ENCODE assay signal across 1 fruit fly cellular context in the genomic region with DNA sequence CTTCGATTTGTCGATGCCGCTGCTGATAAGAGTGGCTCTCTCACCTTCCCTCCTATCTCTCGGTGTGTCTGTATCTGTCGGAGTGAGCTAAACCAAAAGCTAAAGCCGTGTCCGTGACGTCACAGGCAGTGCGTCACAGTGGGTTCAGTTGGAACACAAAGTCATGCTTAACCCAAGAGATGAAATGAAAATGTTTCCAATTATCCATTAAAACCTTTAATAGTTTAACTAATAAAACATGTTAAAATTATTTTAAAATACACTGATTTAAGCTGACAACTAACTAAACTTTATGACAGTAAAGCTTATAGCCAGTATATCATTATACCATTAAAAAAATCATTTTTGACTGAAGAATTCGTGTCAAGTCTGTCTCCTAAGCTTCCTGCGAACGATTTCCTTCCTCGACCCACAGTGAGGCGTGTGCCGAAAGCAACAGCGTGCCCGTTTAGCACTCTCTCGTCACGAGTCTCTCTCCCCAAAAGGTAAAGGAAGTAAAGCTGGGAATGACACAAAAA.
A peak's percentile ranks its signal among the peaks of the same experiment; 100 is the strongest.
TF ChIP-seq lines count a peak whose summit lies in the region.

Gene Idua (minus strand): TSS at position 51 of the 518 bp plus-strand sequence.

TF ChIP-seq in whole organism, embryonic, 481 proteins besides CTCF, POLR2A, EP300 and RAD21 (continued from another document and continues in another):
- 0 out of 3 replicates have a peak, but pooled peaks have one; percentile 42 for TF ChIP-seq H15 (GFP tag; IDR thresholded peaks at IDR 0.05; lab: Robert Waterston, UW)
- TF ChIP-seq NC2β (GFP tag; optimal IDR thresholded peaks at IDR 0.05; lab: Kevin White, UChicago): no peak
- TF ChIP-seq Dip2 (GFP tag; IDR thresholded peaks at IDR 0.05; lab: Robert Waterston, UW): no peak
- no peak for TF ChIP-seq D19A (tag; optimal IDR thresholded peaks at IDR 0.05; lab: Kevin White, UChicago)
- TF ChIP-seq chinmo (GFP tag; IDR thresholded peaks at IDR 0.05; lab: Robert Waterston, UW; ENCODE audit: partially characterized antibody): 0 out of 4 replicates have a peak, but pooled peaks have one; percentile 48
- TF ChIP-seq pb (GFP tag; optimal IDR thresholded peaks at IDR 0.05; lab: Kevin White, UChicago): no peak
- TF ChIP-seq Lpt (GFP tag; optimal IDR thresholded peaks at IDR 0.05; lab: Kevin White, UChicago): no peak
- no peak for TF ChIP-seq Blimp-1 (GFP tag; optimal IDR thresholded peaks at IDR 0.05; lab: Kevin White, UChicago)
- no peak for TF ChIP-seq CG10959 (GFP tag; IDR thresholded peaks at IDR 0.05; lab: Robert Waterston, UW)
- peak; percentile 82 for TF ChIP-seq CG3281 (GFP tag; optimal IDR thresholded peaks at IDR 0.05; lab: Kevin White, UChicago)
- no peak for TF ChIP-seq Dp (GFP tag; optimal IDR thresholded peaks at IDR 0.05; lab: Kevin White, UChicago)
- 0 out of 3 replicates have a peak, but pooled peaks have one; percentile 32 for TF ChIP-seq jigr1 (GFP tag; IDR thresholded peaks at IDR 0.05; lab: Robert Waterston, UW)
- no peak for TF ChIP-seq ap (GFP tag; IDR thresholded peaks at IDR 0.05; lab: Robert Waterston, UW)
- no peak for TF ChIP-seq amos (GFP tag; IDR thresholded peaks at IDR 0.05; lab: Robert Waterston, UW; ENCODE audit: partially characterized antibody)
- TF ChIP-seq CG2199 (GFP tag; IDR thresholded peaks at IDR 0.05; lab: Robert Waterston, UW): no peak
- no peak for TF ChIP-seq tup (GFP tag; optimal IDR thresholded peaks at IDR 0.05; lab: Kevin White, UChicago)
- TF ChIP-seq CG2116 (GFP tag; optimal IDR thresholded peaks at IDR 0.05; lab: Kevin White, UChicago): peak; percentile 22
- peak; percentile 70; the same call in 1 of the 2 replicates for TF ChIP-seq Rfx (GFP tag; IDR thresholded peaks at IDR 0.05; lab: Robert Waterston, UW)
- TF ChIP-seq Lhr (GFP tag; optimal IDR thresholded peaks at IDR 0.05; lab: Kevin White, UChicago): no peak
- no peak for TF ChIP-seq fu2 (GFP tag; optimal IDR thresholded peaks at IDR 0.05; lab: Kevin White, UChicago)
- peak; percentile 57 for TF ChIP-seq CG9437 (GFP tag; optimal IDR thresholded peaks at IDR 0.05; lab: Kevin White, UChicago)
- no peak for TF ChIP-seq Hmx (GFP tag; optimal IDR thresholded peaks at IDR 0.05; lab: Kevin White, UChicago)
- no peak for TF ChIP-seq eve (GFP tag; optimal IDR thresholded peaks at IDR 0.05; lab: Kevin White, UChicago)
- no peak for TF ChIP-seq Vsx1 (GFP tag; optimal IDR thresholded peaks at IDR 0.05; lab: Kevin White, UChicago)
- TF ChIP-seq ATbp (GFP tag; optimal IDR thresholded peaks at IDR 0.05; lab: Kevin White, UChicago): no peak
- TF ChIP-seq CG17328 (GFP tag; IDR thresholded peaks at IDR 0.05; lab: Robert Waterston, UW): no peak
- TF ChIP-seq Lim3 (GFP tag; IDR thresholded peaks at IDR 0.05; lab: Robert Waterston, UW): no peak
- no peak for TF ChIP-seq Dad (GFP tag; optimal IDR thresholded peaks at IDR 0.05; lab: Kevin White, UChicago)
- TF ChIP-seq CG4707 (GFP tag; optimal IDR thresholded peaks at IDR 0.05; lab: Kevin White, UChicago): peak; percentile 57
- TF ChIP-seq CG9817 (tag; optimal IDR thresholded peaks at IDR 0.05; lab: Kevin White, UChicago): peak; percentile 59
- no peak for TF ChIP-seq ro (GFP tag; IDR thresholded peaks at IDR 0.05; lab: Robert Waterston, UW)
- peak in 1 of 2 experiments; percentile 8 for TF ChIP-seq crp (GFP tag; optimal IDR thresholded peaks at IDR 0.05; lab: Kevin White, UChicago)
- no peak for TF ChIP-seq Nf-YC (tag; optimal IDR thresholded peaks at IDR 0.05; lab: Kevin White, UChicago)
- TF ChIP-seq CG12769 (tag; optimal IDR thresholded peaks at IDR 0.05; lab: Kevin White, UChicago): no peak
- TF ChIP-seq GATAe (GFP tag; conservative IDR thresholded peaks at IDR 0.05; lab: Robert Waterston, UW): no peak
- TF ChIP-seq gro (GFP tag; optimal IDR thresholded peaks at IDR 0.05; lab: Kevin White, UChicago): no peak
- no peak for TF ChIP-seq p53 (GFP tag; optimal IDR thresholded peaks at IDR 0.05; lab: Kevin White, UChicago)
- 0 out of 3 replicates have a peak, but pooled peaks have one; percentile 52 for TF ChIP-seq CG6175 (GFP tag; IDR thresholded peaks at IDR 0.05; lab: Robert Waterston, UW)
- no peak for TF ChIP-seq inv (GFP tag; IDR thresholded peaks at IDR 0.05; lab: Robert Waterston, UW; ENCODE audit: partially characterized antibody)
- TF ChIP-seq sob (GFP tag; IDR thresholded peaks at IDR 0.05; lab: Robert Waterston, UW): peak; percentile 34; the same call in 1 of the 2 replicates
- peak; percentile 82 for TF ChIP-seq cwo (GFP tag; optimal IDR thresholded peaks at IDR 0.05; lab: Kevin White, UChicago)
- TF ChIP-seq CG32772 (GFP tag; IDR thresholded peaks at IDR 0.05; lab: Robert Waterston, UW): 0 out of 2 replicates have a peak, but pooled peaks have one; percentile 31
- TF ChIP-seq CG6254 (GFP tag; optimal IDR thresholded peaks at IDR 0.05; lab: Kevin White, UChicago): peak; percentile 70
- TF ChIP-seq Optix (GFP tag; IDR thresholded peaks at IDR 0.05; lab: Robert Waterston, UW): no peak
- no peak for TF ChIP-seq CG33213 (GFP tag; optimal IDR thresholded peaks at IDR 0.05; lab: Kevin White, UChicago)
- peak; percentile 53 for TF ChIP-seq CG12104 (GFP tag; optimal IDR thresholded peaks at IDR 0.05; lab: Kevin White, UChicago)
- TF ChIP-seq CG12155 (GFP tag; optimal IDR thresholded peaks at IDR 0.05; lab: Kevin White, UChicago): peak; percentile 36
- TF ChIP-seq Adf1 (GFP tag; IDR thresholded peaks at IDR 0.05; lab: Robert Waterston, UW): no peak; the same call in 1 of the 2 replicates
- no peak for TF ChIP-seq Nf-YA (GFP tag; IDR thresholded peaks at IDR 0.05; lab: Robert Waterston, UW)
- TF ChIP-seq gce (GFP tag; IDR thresholded peaks at IDR 0.05; lab: Robert Waterston, UW): no peak
- no peak for TF ChIP-seq CG13287 (GFP tag; IDR thresholded peaks at IDR 0.05; lab: Robert Waterston, UW; ENCODE audit: partially characterized antibody)
- peak; percentile 78 for TF ChIP-seq row (GFP tag; IDR thresholded peaks at IDR 0.05; lab: Robert Waterston, UW)
- TF ChIP-seq CG14014 (GFP tag; IDR thresholded peaks at IDR 0.05; lab: Robert Waterston, UW): peak; percentile 77
- TF ChIP-seq ERR (GFP tag; optimal IDR thresholded peaks at IDR 0.05; lab: Kevin White, UChicago): no peak
- no peak for TF ChIP-seq oc (tag; optimal IDR thresholded peaks at IDR 0.05; lab: Kevin White, UChicago)
- peak; percentile 73 for TF ChIP-seq CG17385 (GFP tag; optimal IDR thresholded peaks at IDR 0.05; lab: Kevin White, UChicago)
- TF ChIP-seq CG11504 (tag; optimal IDR thresholded peaks at IDR 0.05; lab: Kevin White, UChicago): no peak
- peak; percentile 61 for TF ChIP-seq Xbp1 (GFP tag; optimal IDR thresholded peaks at IDR 0.05; lab: Kevin White, UChicago)
- 0 out of 3 replicates have a peak, but pooled peaks have one; percentile 36 for TF ChIP-seq ken (GFP tag; IDR thresholded peaks at IDR 0.05; lab: Robert Waterston, UW)
- peak; percentile 49 for TF ChIP-seq lmd (GFP tag; IDR thresholded peaks at IDR 0.05; lab: Robert Waterston, UW)
- TF ChIP-seq CG17361 (GFP tag; IDR thresholded peaks at IDR 0.05; lab: Robert Waterston, UW): no peak
- peak; percentile 58 for TF ChIP-seq Ssrp (tag; optimal IDR thresholded peaks at IDR 0.05; lab: Kevin White, UChicago)
- TF ChIP-seq CG3726 (GFP tag; IDR thresholded peaks at IDR 0.05; lab: Robert Waterston, UW): no peak
- no peak for TF ChIP-seq CG16779 (GFP tag; IDR thresholded peaks at IDR 0.05; lab: Robert Waterston, UW)
- TF ChIP-seq wek (GFP tag; optimal IDR thresholded peaks at IDR 0.05; lab: Kevin White, UChicago): peak; percentile 1
- peak; percentile 15 for TF ChIP-seq CG8944 (GFP tag; optimal IDR thresholded peaks at IDR 0.05; lab: Kevin White, UChicago)
- no peak for TF ChIP-seq CG9609 (GFP tag; optimal IDR thresholded peaks at IDR 0.05; lab: Kevin White, UChicago)
- TF ChIP-seq Dbx (GFP tag; IDR thresholded peaks at IDR 0.05; lab: Robert Waterston, UW): peak; percentile 37; the same call in 1 of the 3 replicates
- TF ChIP-seq CG17829 (tag; optimal IDR thresholded peaks at IDR 0.05; lab: Kevin White, UChicago): peak; percentile 58
- TF ChIP-seq nerfin-1 (tag; optimal IDR thresholded peaks at IDR 0.05; lab: Kevin White, UChicago): no peak
- no peak for TF ChIP-seq ftz-f1 (GFP tag; optimal IDR thresholded peaks at IDR 0.05; lab: Kevin White, UChicago)
- TF ChIP-seq CG16863 (GFP tag; optimal IDR thresholded peaks at IDR 0.05; lab: Kevin White, UChicago): peak; percentile 27
- TF ChIP-seq CG17186 (GFP tag; optimal IDR thresholded peaks at IDR 0.05; lab: Kevin White, UChicago): no peak
- no peak for TF ChIP-seq zfh1 (GFP tag; IDR thresholded peaks at IDR 0.05; lab: Robert Waterston, UW)
- TF ChIP-seq so (GFP tag; IDR thresholded peaks at IDR 0.05; lab: Robert Waterston, UW): peak; percentile 61; the same call in 1 of the 3 replicates
- TF ChIP-seq Neu2 (GFP tag; optimal IDR thresholded peaks at IDR 0.05; lab: Kevin White, UChicago; ENCODE audit: borderline replicate concordance): no peak
- TF ChIP-seq run (tag; optimal IDR thresholded peaks at IDR 0.05; lab: Kevin White, UChicago): peak; percentile 29
- no peak for TF ChIP-seq dan (GFP tag; IDR thresholded peaks at IDR 0.05; lab: Robert Waterston, UW)
- peak; percentile 86 for TF ChIP-seq Hand (GFP tag; optimal IDR thresholded peaks at IDR 0.05; lab: Kevin White, UChicago)
- peak; percentile 11 for TF ChIP-seq Myb (GFP tag; optimal IDR thresholded peaks at IDR 0.05; lab: Kevin White, UChicago)
- no peak for TF ChIP-seq Hr78 (GFP tag; optimal IDR thresholded peaks at IDR 0.05; lab: Kevin White, UChicago)
- TF ChIP-seq CG10979 (tag; optimal IDR thresholded peaks at IDR 0.05; lab: Kevin White, UChicago): peak; percentile 73
- TF ChIP-seq CG17802 (tag; optimal IDR thresholded peaks at IDR 0.05; lab: Kevin White, UChicago): no peak
- TF ChIP-seq MESR4 (GFP tag; optimal IDR thresholded peaks at IDR 0.05; lab: Kevin White, UChicago): no peak
- peak; percentile 30; the same call in 1 of the 2 replicates for TF ChIP-seq ttk (GFP tag; IDR thresholded peaks at IDR 0.05; lab: Robert Waterston, UW)
- peak; percentile 66; the same call in 2 of the 3 replicates for TF ChIP-seq dysf (GFP tag; IDR thresholded peaks at IDR 0.05; lab: Robert Waterston, UW)
- peak; percentile 77 for TF ChIP-seq nmo (GFP tag; optimal IDR thresholded peaks at IDR 0.05; lab: Kevin White, UChicago)
- TF ChIP-seq CG1792 (GFP tag; optimal IDR thresholded peaks at IDR 0.05; lab: Kevin White, UChicago): no peak
- no peak for TF ChIP-seq twi (tag; optimal IDR thresholded peaks at IDR 0.05; lab: Kevin White, UChicago)
- TF ChIP-seq Drgx (GFP tag; IDR thresholded peaks at IDR 0.05; lab: Robert Waterston, UW): peak; percentile 25; the same call in 1 of the 2 replicates
- TF ChIP-seq dpn (GFP tag; optimal IDR thresholded peaks at IDR 0.05; lab: Kevin White, UChicago): peak in 1 of 2 experiments; percentile 62
- no peak; the same call in 2 of the 3 replicates for TF ChIP-seq CG11456 (GFP tag; IDR thresholded peaks at IDR 0.05; lab: Robert Waterston, UW)
- TF ChIP-seq Bteb2 (GFP tag; optimal IDR thresholded peaks at IDR 0.05; lab: Kevin White, UChicago): peak; percentile 26
- no peak for TF ChIP-seq CG7928 (GFP tag; optimal IDR thresholded peaks at IDR 0.05; lab: Kevin White, UChicago)
- TF ChIP-seq Hsf (GFP tag; optimal IDR thresholded peaks at IDR 0.05; lab: Kevin White, UChicago): peak; percentile 60
- no peak for TF ChIP-seq Camta (GFP tag; optimal IDR thresholded peaks at IDR 0.05; lab: Kevin White, UChicago)
- peak; percentile 61; the same call in 1 of the 3 replicates for TF ChIP-seq ci (GFP tag; IDR thresholded peaks at IDR 0.05; lab: Robert Waterston, UW)
- TF ChIP-seq CG12219 (GFP tag; optimal IDR thresholded peaks at IDR 0.05; lab: Kevin White, UChicago): peak; percentile 66
- peak; percentile 41 for TF ChIP-seq CG4328 (GFP tag; optimal IDR thresholded peaks at IDR 0.05; lab: Kevin White, UChicago)
- TF ChIP-seq sens-2 (GFP tag; IDR thresholded peaks at IDR 0.05; lab: Robert Waterston, UW): no peak
- no peak for TF ChIP-seq Opbp (GFP tag; IDR thresholded peaks at IDR 0.05; lab: Robert Waterston, UW; ENCODE audit: partially characterized antibody)
- peak; percentile 70 for TF ChIP-seq Asciz (GFP tag; optimal IDR thresholded peaks at IDR 0.05; lab: Kevin White, UChicago)
- TF ChIP-seq PHDP (tag; optimal IDR thresholded peaks at IDR 0.05; lab: Kevin White, UChicago): peak; percentile 76
- TF ChIP-seq CG10274 (GFP tag; optimal IDR thresholded peaks at IDR 0.05; lab: Kevin White, UChicago): peak; percentile 44
- no peak for TF ChIP-seq CG7987 (GFP tag; optimal IDR thresholded peaks at IDR 0.05; lab: Kevin White, UChicago)
- TF ChIP-seq CG31224 (GFP tag; IDR thresholded peaks at IDR 0.05; lab: Robert Waterston, UW): 0 out of 2 replicates have a peak, but pooled peaks have one; percentile 30
- TF ChIP-seq ara (GFP tag; IDR thresholded peaks at IDR 0.05; lab: Robert Waterston, UW): 0 out of 2 replicates have a peak, but pooled peaks have one; percentile 3
- no peak for TF ChIP-seq D (optimal IDR thresholded peaks at IDR 0.05; lab: Kevin White, UChicago)
- peak; percentile 76 for TF ChIP-seq D (GFP tag; optimal IDR thresholded peaks at IDR 0.05; lab: Kevin White, UChicago)
- peak; percentile 13; the same call in 1 of the 2 replicates for TF ChIP-seq cas (GFP tag; IDR thresholded peaks at IDR 0.05; lab: Robert Waterston, UW)
- TF ChIP-seq Deaf1 (tag; optimal IDR thresholded peaks at IDR 0.05; lab: Kevin White, UChicago): no peak
- TF ChIP-seq Eip74EF (GFP tag; optimal IDR thresholded peaks at IDR 0.05; lab: Kevin White, UChicago): no peak
- TF ChIP-seq Hr3 (GFP tag; optimal IDR thresholded peaks at IDR 0.05; lab: Kevin White, UChicago): peak; percentile 52
- TF ChIP-seq aop (GFP tag; IDR thresholded peaks at IDR 0.05; lab: Robert Waterston, UW): no peak
- TF ChIP-seq Sry-δ (GFP tag; optimal IDR thresholded peaks at IDR 0.05; lab: Kevin White, UChicago): no peak
- no peak for TF ChIP-seq CG17912 (GFP tag; optimal IDR thresholded peaks at IDR 0.05; lab: Kevin White, UChicago)
- TF ChIP-seq Bdp1 (GFP tag; optimal IDR thresholded peaks at IDR 0.05; lab: Kevin White, UChicago): no peak
- no peak for TF ChIP-seq CG1832 (GFP tag; optimal IDR thresholded peaks at IDR 0.05; lab: Kevin White, UChicago)
- peak; percentile 37; the same call in 1 of the 2 replicates for TF ChIP-seq Awh (GFP tag; IDR thresholded peaks at IDR 0.05; lab: Robert Waterston, UW)
- peak; percentile 12 for TF ChIP-seq CG31388 (GFP tag; optimal IDR thresholded peaks at IDR 0.05; lab: Kevin White, UChicago)
- peak; percentile 58 for TF ChIP-seq CG1233 (GFP tag; optimal IDR thresholded peaks at IDR 0.05; lab: Kevin White, UChicago)
- no peak for TF ChIP-seq bigmax (GFP tag; optimal IDR thresholded peaks at IDR 0.05; lab: Kevin White, UChicago)
- peak; percentile 36 for TF ChIP-seq Atf3 (GFP tag; optimal IDR thresholded peaks at IDR 0.05; lab: Kevin White, UChicago)
- peak; percentile 78 for TF ChIP-seq bcd (GFP tag; optimal IDR thresholded peaks at IDR 0.05; lab: Kevin White, UChicago)
